Worm (Caenorhabditis elegans) whole organism, late embryonic: ENCODE data around the gene F13E6.2.

Experiments
- K02D7.2 ChIP-seq: sonication (generic microtip); optimal IDR thresholded peaks from 2 replicates; lab custom pipeline; 2017; ENCODE audit warnings: mild to moderate bottlenecking, missing genetic modification characterization, missing compliant biosample characterization
- dve-1 ChIP-seq: sonication (generic microtip); optimal IDR thresholded peaks from 2 replicates; lab custom pipeline; 2017; ENCODE audit warnings: antibody characterized with exemption, mild to moderate bottlenecking, missing genetic modification characterization, missing compliant biosample characterization
- elt-2 ChIP-seq: sonication (generic microtip); optimal IDR thresholded peaks from 2 replicates; lab custom pipeline; 2016; ENCODE audit warnings: missing genetic modification reagents, missing genetic modification characterization, missing compliant biosample characterization
- lim-6 ChIP-seq: sonication (generic microtip); optimal IDR thresholded peaks from 2 replicates; lab custom pipeline; 2016; ENCODE audit warnings: missing genetic modification characterization, missing compliant biosample characterization
- nfya-1 ChIP-seq: sonication (generic microtip); optimal IDR thresholded peaks from 2 replicates; lab custom pipeline; 2017; ENCODE audit warnings: missing genetic modification characterization, mild to moderate bottlenecking, missing compliant biosample characterization, antibody characterized with exemption, moderate library complexity
- unc-86 ChIP-seq: sonication (generic microtip); optimal IDR thresholded peaks from 2 replicates; lab custom pipeline; 2016; ENCODE audit warnings: missing genetic modification characterization, missing compliant biosample characterization

DNA sequence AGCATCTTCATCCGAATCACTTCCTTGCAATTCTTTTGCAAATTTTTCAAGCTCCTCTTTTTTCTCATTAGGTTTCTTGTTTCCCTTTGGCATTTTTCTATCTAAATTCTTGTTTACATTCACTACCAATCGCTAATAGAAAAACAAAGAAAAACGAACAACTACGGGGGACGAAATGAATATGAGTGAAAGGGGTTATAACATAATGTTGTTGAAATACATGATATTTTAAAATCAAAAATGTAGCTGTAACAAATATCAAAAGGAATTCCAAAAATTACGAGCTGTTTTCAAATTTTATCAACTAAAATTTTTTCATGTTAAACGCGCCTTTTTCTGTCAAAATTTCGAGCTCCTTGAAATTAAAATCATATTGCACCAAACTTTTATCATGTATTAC is 2.9 kb upstream of the F13E6.2 start, which contains the start of gene F13E6.1:
- no peak for TF ChIP-seq elt-2 (tag; lab: Kevin White, UChicago)
- no peak for TF ChIP-seq dve-1 (tag; lab: Kevin White, UChicago)
- TF ChIP-seq K02D7.2: no peak
- no peak for TF ChIP-seq lim-6 (tag; lab: Kevin White, UChicago)
- no peak for TF ChIP-seq unc-86 (tag; lab: Kevin White, UChicago)
- TF ChIP-seq nfya-1 (tag; lab: Kevin White, UChicago): no peak
